Fruit fly (Drosophila melanogaster): Measurements from ENCODE around the gene CG5921.

Gene CG5921

dm6 chrX:6022090-6022489, 28.5 kb upstream of the CG5921 start (continued):
- TF ChIP-seq CG8119 (GFP tag; IDR thresholded peaks at IDR 0.05): peak; percentile 61; the same call in 2 of the 3 replicates
- peak; percentile 78 for TF ChIP-seq Met (GFP tag; optimal IDR thresholded peaks at IDR 0.05)
- no peak for TF ChIP-seq fd85E (GFP tag; optimal IDR thresholded peaks at IDR 0.05)
- TF ChIP-seq Sox14 (GFP tag; optimal IDR thresholded peaks at IDR 0.05): peak; percentile 63
- 0 out of 2 replicates have a peak, but pooled peaks have one; percentile 10 for TF ChIP-seq Gug (GFP tag; IDR thresholded peaks at IDR 0.05)
- peak; percentile 3 for TF ChIP-seq CG11762 (GFP tag; optimal IDR thresholded peaks at IDR 0.05; ENCODE audit: insufficient read depth)
- TF ChIP-seq CG8319 (GFP tag; optimal IDR thresholded peaks at IDR 0.05): peak; percentile 10
- TF ChIP-seq Sox15 (GFP tag; optimal IDR thresholded peaks at IDR 0.05): peak; percentile 18
- TF ChIP-seq dsx (GFP tag; optimal IDR thresholded peaks at IDR 0.05; ENCODE audit: poor library complexity, severe bottlenecking): peak; percentile 41
- TF ChIP-seq CG32006 (GFP tag; optimal IDR thresholded peaks at IDR 0.05): peak; percentile 58
- peak; percentile 49 for TF ChIP-seq Ets96B (tag; optimal IDR thresholded peaks at IDR 0.05)
- TF ChIP-seq CG15336 (GFP tag; IDR thresholded peaks at IDR 0.05): peak; percentile 50
- TF ChIP-seq Blimp-1 (GFP tag; optimal IDR thresholded peaks at IDR 0.05): peak; percentile 6
- peak; percentile 16 for TF ChIP-seq Lpt (GFP tag; optimal IDR thresholded peaks at IDR 0.05)
- peak; percentile 31 for TF ChIP-seq CG11902 (GFP tag; optimal IDR thresholded peaks at IDR 0.05)
- TF ChIP-seq CG6792 (GFP tag; optimal IDR thresholded peaks at IDR 0.05): peak; percentile 62
- no peak for TF ChIP-seq fkh (GFP tag; optimal IDR thresholded peaks at IDR 0.05)

- TF ChIP-seq CG32006 (GFP tag; optimal IDR thresholded peaks at IDR 0.05) (no peak), CG3919 (GFP tag; optimal IDR thresholded peaks at IDR 0.05) (peak; percentile 66), dac (GFP tag; optimal IDR thresholded peaks at IDR 0.05) (no peak), CG6854 (GFP tag; optimal IDR thresholded peaks at IDR 0.05) (peak; percentile 73), OdsH (GFP tag; optimal IDR thresholded peaks at IDR 0.05) (peak; percentile 56), CG11762 (GFP tag; optimal IDR thresholded peaks at IDR 0.05; ENCODE audit: insufficient read depth) (peak; percentile 35), Ets21C (GFP tag; optimal IDR thresholded peaks at IDR 0.05) (peak; percentile 63), acj6 (GFP tag; optimal IDR thresholded peaks at IDR 0.05) (peak; percentile 62), CG10631 (GFP tag; optimal IDR thresholded peaks at IDR 0.05) (peak; percentile 57), CG7368 (GFP tag; optimal IDR thresholded peaks at IDR 0.05) (peak; percentile 64), CG6808 (GFP tag; optimal IDR thresholded peaks at IDR 0.05) (peak; percentile 27), CG34406 (GFP tag; optimal IDR thresholded peaks at IDR 0.05) (peak; percentile 63), Smox (GFP tag; optimal IDR thresholded peaks at IDR 0.05) (peak; percentile 72), svp (GFP tag) (peak; percentile 87), Sox14 (GFP tag; optimal IDR thresholded peaks at IDR 0.05) (peak; percentile 35), Eip78C (GFP tag) (peak; percentile 87), CG9139 (GFP tag; optimal IDR thresholded peaks at IDR 0.05) (peak; percentile 25), CG6163 (GFP tag; IDR thresholded peaks at IDR 0.05) (peak; percentile 57; the same call in 2 of the 3 replicates), dsx (GFP tag; optimal IDR thresholded peaks at IDR 0.05; ENCODE audit: poor library complexity, severe bottlenecking) (peak; percentile 55), CG8632 (GFP tag; optimal IDR thresholded peaks at IDR 0.05) (peak; percentile 59), CG6276 (GFP tag; optimal IDR thresholded peaks at IDR 0.05) (no peak), CG11902 (GFP tag; optimal IDR thresholded peaks at IDR 0.05) (peak; percentile 69), net (GFP tag; optimal IDR thresholded peaks at IDR 0.05) (peak; percentile 55), Gug (GFP tag; IDR thresholded peaks at IDR 0.05) (no peak), fd59A (GFP tag; optimal IDR thresholded peaks at IDR 0.05) (peak; percentile 45), spab (GFP tag; optimal IDR thresholded peaks at IDR 0.05) (peak; percentile 43), CG15336 (GFP tag; IDR thresholded peaks at IDR 0.05) (no peak), Sox102F (GFP tag; optimal IDR thresholded peaks at IDR 0.05) (peak; percentile 70), CG3032 (tag; optimal IDR thresholded peaks at IDR 0.05) (peak; percentile 65), achi (GFP tag; optimal IDR thresholded peaks at IDR 0.05) (peak; percentile 52), fkh (GFP tag; optimal IDR thresholded peaks at IDR 0.05) (no peak), fd85E (GFP tag; optimal IDR thresholded peaks at IDR 0.05) (peak; percentile 23), salr (GFP tag; optimal IDR thresholded peaks at IDR 0.05) (peak; percentile 6 to 39), esn (GFP tag; optimal IDR thresholded peaks at IDR 0.05) (peak; percentile 74), CG6792 (GFP tag; optimal IDR thresholded peaks at IDR 0.05) (peak; percentile 77), Hr38 (GFP tag; optimal IDR thresholded peaks at IDR 0.05) (no peak), topi (GFP tag; optimal IDR thresholded peaks at IDR 0.05) (peak; percentile 73), Met (GFP tag; optimal IDR thresholded peaks at IDR 0.05) (peak; percentile 80), Lpt (GFP tag; optimal IDR thresholded peaks at IDR 0.05) (no peak), lz (GFP tag; optimal IDR thresholded peaks at IDR 0.05) (peak; percentile 64), CG8319 (GFP tag; optimal IDR thresholded peaks at IDR 0.05) (peak; percentile 36), pdm3 (GFP tag; optimal IDR thresholded peaks at IDR 0.05) (peak; percentile 66), CG31627 (GFP tag; optimal IDR thresholded peaks at IDR 0.05) (peak; percentile 74), Eip93F (GFP tag; optimal IDR thresholded peaks at IDR 0.05) (no peak)
These were observed 26.0 kb upstream of the CG5921 start for dm6 chrX:6024638-6025037.
